Worm (Caenorhabditis elegans): ENCODE results near the gene wrt-6.

DNA sequence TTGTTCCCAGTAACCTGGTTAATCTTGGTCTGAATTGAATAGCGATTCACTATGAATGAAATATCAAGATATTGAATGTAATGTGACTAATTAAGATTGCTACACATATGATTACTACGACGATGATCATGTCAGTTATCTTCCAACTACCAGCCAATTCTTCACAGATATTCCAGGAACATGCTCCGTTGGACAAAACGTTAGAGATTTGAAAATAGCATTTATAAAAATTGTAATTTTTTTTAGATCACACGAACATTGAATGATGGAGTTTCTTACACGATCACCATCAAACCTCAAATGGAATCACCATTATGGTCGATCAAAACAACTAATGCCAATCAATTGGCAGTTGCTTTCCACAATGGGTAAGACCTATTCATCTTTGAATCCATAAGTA, 23.0 kb downstream of the wrt-6 start:
- TF ChIP-seq pha-4 (tag; optimal IDR thresholded peaks at IDR 0.05) (no peak), ceh-82 (tag; optimal IDR thresholded peaks at IDR 0.05) (no peak), fos-1 (tag; optimal IDR thresholded peaks at IDR 0.05) (no peak), snpc-4 (tag; optimal IDR thresholded peaks at IDR 0.05) (no peak), unc-62 (GFP tag; optimal IDR thresholded peaks at IDR 0.05) (no peak), unc-39 (tag; optimal IDR thresholded peaks at IDR 0.05) (no peak), R02D3.7 (tag; optimal IDR thresholded peaks at IDR 0.05) (no peak), eor-1 (tag; optimal IDR thresholded peaks at IDR 0.05) (no peak), mdl-1 (tag; optimal IDR thresholded peaks at IDR 0.05) (no peak), nhr-77 (tag; optimal IDR thresholded peaks at IDR 0.05) (no peak), nhr-12 (tag; optimal IDR thresholded peaks at IDR 0.05) (no peak), ama-1 (optimal IDR thresholded peaks at IDR 0.05) (no peak), aly-2 (tag; optimal IDR thresholded peaks at IDR 0.05) (no peak)
